Worm (Caenorhabditis elegans): ENCODE results near the gene nhr-9.

nhr-9 gene

ce11 chrIII:7136015-7136414 lies 40.8 kb downstream of the nhr-9 start, which contains the start of gene B0280.17:
TSS of gene B0280.17 (minus strand) at chrIII:7136115.
- TF ChIP-seq unc-62 (GFP tag; optimal IDR thresholded peaks at IDR 0.05) (no peak), F57A8.1 (GFP tag; optimal IDR thresholded peaks at IDR 0.05) (no peak), mcd-1 (GFP tag; IDR thresholded peaks at IDR 0.05) (no peak), lin-26 (GFP tag; IDR thresholded peaks at IDR 0.05) (no peak), xnd-1 (tag; optimal IDR thresholded peaks at IDR 0.05) (no peak), ceh-91 (GFP tag; IDR thresholded peaks at IDR 0.05) (no peak), efl-1 (GFP tag; optimal IDR thresholded peaks at IDR 0.05) (no peak), egrh-3 (GFP tag; IDR thresholded peaks at IDR 0.05) (no peak), ztf-26 (tag; optimal IDR thresholded peaks at IDR 0.05) (no peak), sdz-38 (tag; optimal IDR thresholded peaks at IDR 0.05) (no peak), ama-1 (optimal IDR thresholded peaks at IDR 0.05) (no peak), ama-1 (GFP tag; optimal IDR thresholded peaks at IDR 0.05) (no peak), F39B2.1 (GFP tag; IDR thresholded peaks at IDR 0.05) (no peak)

- no peak for TF ChIP-seq F37B4.10 (GFP tag; IDR thresholded peaks at IDR 0.05)
- no peak for TF ChIP-seq hlh-12 (tag; optimal IDR thresholded peaks at IDR 0.05)
- no peak for TF ChIP-seq Y56A3A.18 (GFP tag; IDR thresholded peaks at IDR 0.05)
- no peak for TF ChIP-seq repo-1 (tag; optimal IDR thresholded peaks at IDR 0.05)
- no peak for TF ChIP-seq snpc-1.1 (tag; optimal IDR thresholded peaks at IDR 0.05; ENCODE audit: insufficient read depth)
- no peak for TF ChIP-seq hmg-20 (GFP tag; IDR thresholded peaks at IDR 0.05)
- TF ChIP-seq Y95B8A.8 (GFP tag; IDR thresholded peaks at IDR 0.05), result no peak
- no peak for TF ChIP-seq athp-1 (tag; optimal IDR thresholded peaks at IDR 0.05)
- TF ChIP-seq B0261.1 (tag; optimal IDR thresholded peaks at IDR 0.05), result no peak
Observed at ce11 chrIII:7138178-7138577, 42.9 kb downstream of the nhr-9 start, which contains the start of gene B0280.11. TSS of gene B0280.11 (minus strand) at chrIII:7138278.

DNA sequence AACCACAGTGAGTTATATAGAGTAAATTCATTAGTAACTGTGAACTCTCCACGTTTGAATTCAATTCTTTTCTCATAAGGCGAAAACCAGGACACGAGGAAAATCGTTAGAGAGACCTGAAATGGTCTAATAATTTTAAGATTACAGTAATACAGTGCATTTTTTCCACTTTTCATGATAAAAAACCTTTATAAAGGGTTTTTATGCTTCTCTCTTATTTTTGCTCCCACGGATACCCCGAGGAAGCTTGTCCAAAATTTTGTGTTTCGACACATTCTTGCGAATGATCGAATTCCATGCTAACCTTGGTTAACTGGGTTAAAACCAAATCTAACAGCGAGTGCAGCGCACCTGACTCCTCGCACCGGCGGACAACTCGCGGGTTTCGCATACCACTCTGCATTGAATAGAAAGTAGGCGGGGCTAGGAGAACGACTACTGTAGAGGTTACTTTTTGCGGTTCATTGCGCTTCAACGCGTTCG lies 45.0 kb downstream of the nhr-9 start:
- TF ChIP-seq him-1 (tag; optimal IDR thresholded peaks at IDR 0.05) (peak; percentile 62), F39B2.1 (GFP tag; IDR thresholded peaks at IDR 0.05) (0 out of 2 replicates have a peak, but pooled peaks have one; percentile 64), lir-1 (GFP tag; conservative IDR thresholded peaks at IDR 0.05) (0 out of 2 replicates have a peak, but pooled peaks have one; percentile 16), tbx-9 (tag; optimal IDR thresholded peaks at IDR 0.05; ENCODE audit: borderline replicate concordance) (no peak), snpc-1.3 (tag; optimal IDR thresholded peaks at IDR 0.05; ENCODE audit: insufficient read depth) (peak; percentile 89), F33H1.4 (GFP tag; IDR thresholded peaks at IDR 0.05) (peak; percentile 51), snpc-1.1 (tag; optimal IDR thresholded peaks at IDR 0.05; ENCODE audit: insufficient read depth) (peak; percentile 98), Y56A3A.18 (GFP tag; IDR thresholded peaks at IDR 0.05) (0 out of 2 replicates have a peak, but pooled peaks have one; percentile 37), C06A6.2 (GFP tag; conservative IDR thresholded peaks at IDR 0.05) (no peak), attf-6 (GFP tag; IDR thresholded peaks at IDR 0.05) (peak; percentile 95), hsf-1 (GFP tag; IDR thresholded peaks at IDR 0.05) (peak; percentile 43; the same call in 1 of the 2 replicates), ztf-18 (tag; optimal IDR thresholded peaks at IDR 0.05) (peak; percentile 24), hmg-1.2 (GFP tag; IDR thresholded peaks at IDR 0.05) (peak; percentile 88), fkh-3 (tag; optimal IDR thresholded peaks at IDR 0.05) (no peak), lsl-1 (GFP tag; optimal IDR thresholded peaks at IDR 0.05) (peak; percentile 67), D2030.7 (GFP tag; IDR thresholded peaks at IDR 0.05) (peak; percentile 96), rcor-1 (GFP tag; IDR thresholded peaks at IDR 0.05) (peak; percentile 55; the same call in 1 of the 2 replicates), rec-8 (tag; optimal IDR thresholded peaks at IDR 0.05) (peak in 1 of 2 experiments; percentile 49), F49E8.2 (tag; optimal IDR thresholded peaks at IDR 0.05; ENCODE audit: insufficient read depth) (peak; percentile 83), dox-1 (GFP tag; IDR thresholded peaks at IDR 0.05) (peak; percentile 80), sdz-38 (tag; optimal IDR thresholded peaks at IDR 0.05) (no peak), snpc-4 (GFP tag; optimal IDR thresholded peaks at IDR 0.05) (peak; percentile 94), snpc-4 (tag; optimal IDR thresholded peaks at IDR 0.05) (peak; percentile 94 to 98 (median 96)), lin-54 (GFP tag; optimal IDR thresholded peaks at IDR 0.05) (peak; percentile 67), hrde-1 (tag; optimal IDR thresholded peaks at IDR 0.05; ENCODE audit: borderline replicate concordance) (peak; percentile 75), ama-1 (optimal IDR thresholded peaks at IDR 0.05) (peak; percentile 8), ama-1 (GFP tag; optimal IDR thresholded peaks at IDR 0.05) (no peak), ceh-100 (GFP tag; IDR thresholded peaks at IDR 0.05) (0 out of 2 replicates have a peak, but pooled peaks have one; percentile 9), B0336.3 (GFP tag; IDR thresholded peaks at IDR 0.05) (peak; percentile 66; the same call in 1 of the 2 replicates)
